Worm (Caenorhabditis elegans): Measurements from ENCODE around the gene str-163.

Gene str-163

DNA sequence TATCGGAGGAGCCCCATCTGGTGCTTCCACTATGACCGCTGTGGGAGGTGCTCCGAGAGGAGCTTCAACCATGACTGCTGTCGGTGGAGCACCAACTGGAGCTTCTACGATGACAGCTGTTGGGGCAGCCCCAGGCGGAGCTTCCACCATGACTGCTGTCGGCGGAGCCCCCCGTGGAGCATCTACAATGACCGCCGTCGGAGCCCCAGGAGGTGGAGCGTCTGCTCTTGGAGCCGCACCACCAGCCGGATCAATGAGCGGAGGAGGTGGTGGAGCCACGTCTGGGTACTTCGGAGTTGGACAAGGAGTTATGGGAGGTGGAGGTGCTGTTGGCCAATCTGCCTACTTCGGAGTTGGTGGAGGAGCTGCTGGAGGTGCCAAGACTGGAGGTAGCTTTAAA lies 43.0 kb downstream of the str-163 start:
- TF ChIP-seq alr-1 (tag; optimal IDR thresholded peaks at IDR 0.05) (no peak), nhr-237 (tag; optimal IDR thresholded peaks at IDR 0.05) (no peak), ztf-4 (tag; optimal IDR thresholded peaks at IDR 0.05) (no peak), snpc-4 (tag; optimal IDR thresholded peaks at IDR 0.05) (no peak), nhr-23 (tag; optimal IDR thresholded peaks at IDR 0.05) (no peak), elt-1 (tag; optimal IDR thresholded peaks at IDR 0.05) (no peak), sem-4 (tag; optimal IDR thresholded peaks at IDR 0.05) (no peak), unc-39 (tag; optimal IDR thresholded peaks at IDR 0.05) (no peak), nhr-11 (tag; optimal IDR thresholded peaks at IDR 0.05) (no peak), mdl-1 (tag; optimal IDR thresholded peaks at IDR 0.05) (no peak), unc-55 (GFP tag; optimal IDR thresholded peaks at IDR 0.05) (no peak), nhr-25 (tag; optimal IDR thresholded peaks at IDR 0.05) (no peak)

DNA sequence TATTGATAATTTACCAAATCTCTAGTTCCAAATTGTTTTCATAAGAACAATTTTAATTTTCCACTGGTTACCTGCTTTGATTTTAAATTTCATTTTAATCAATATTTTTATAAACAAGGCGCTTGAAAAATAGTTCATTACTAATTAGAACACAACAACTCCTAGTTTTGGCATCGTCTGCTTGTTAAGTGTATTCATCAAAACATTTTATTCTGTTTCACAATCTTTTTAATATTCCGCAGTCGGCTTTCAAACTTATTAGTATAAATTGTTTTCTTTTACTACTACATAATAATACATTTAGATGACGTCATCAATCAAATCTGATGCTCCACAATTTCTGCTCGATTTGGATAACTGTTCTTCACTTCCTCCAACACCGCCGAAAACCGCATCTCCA lies 48.5 kb downstream of the str-163 start, which contains the start of gene pes-1:
Gene pes-1, plus strand, starts transcription at position 301 of the 400 bp plus-strand sequence.
- TF ChIP-seq unc-55 (GFP tag; optimal IDR thresholded peaks at IDR 0.05) = no peak
- TF ChIP-seq lin-11 (tag; optimal IDR thresholded peaks at IDR 0.05) = no peak
- no peak for TF ChIP-seq C34F6.9 (tag; optimal IDR thresholded peaks at IDR 0.05)
- TF ChIP-seq mab-5 (tag; optimal IDR thresholded peaks at IDR 0.05) = no peak
- no peak for TF ChIP-seq lin-39 (tag; optimal IDR thresholded peaks at IDR 0.05)
- no peak for TF ChIP-seq peb-1 (tag; optimal IDR thresholded peaks at IDR 0.05)
- TF ChIP-seq nhr-12 (tag; optimal IDR thresholded peaks at IDR 0.05) = no peak
- TF ChIP-seq crh-2 (tag; optimal IDR thresholded peaks at IDR 0.05) = no peak
- TF ChIP-seq F13H6.1 (tag; optimal IDR thresholded peaks at IDR 0.05) = no peak
- TF ChIP-seq ztf-1 (GFP tag; conservative IDR thresholded peaks at IDR 0.05) = no peak
- TF ChIP-seq nhr-11 (tag; optimal IDR thresholded peaks at IDR 0.05) = no peak
- TF ChIP-seq snpc-4 (tag; optimal IDR thresholded peaks at IDR 0.05) = no peak
- no peak for TF ChIP-seq dmd-4 (tag; optimal IDR thresholded peaks at IDR 0.05)

ce11 chrIV:5005154-5005553 lies 51.2 kb downstream of the str-163 start:
- TF ChIP-seq aly-2 (tag; optimal IDR thresholded peaks at IDR 0.05) (no peak), nhr-237 (tag; optimal IDR thresholded peaks at IDR 0.05) (no peak), sma-3 (GFP tag; optimal IDR thresholded peaks at IDR 0.05) (no peak), unc-39 (tag; optimal IDR thresholded peaks at IDR 0.05) (no peak), ceh-16 (tag; optimal IDR thresholded peaks at IDR 0.05) (no peak), elt-3 (tag; optimal IDR thresholded peaks at IDR 0.05) (no peak), sma-9 (GFP tag; optimal IDR thresholded peaks at IDR 0.05) (no peak), sma-9 (tag; optimal IDR thresholded peaks at IDR 0.05) (no peak), sem-4 (tag; optimal IDR thresholded peaks at IDR 0.05) (no peak), lsy-2 (tag; optimal IDR thresholded peaks at IDR 0.05) (no peak), alr-1 (tag; optimal IDR thresholded peaks at IDR 0.05) (no peak), Y55F3AM.14 (GFP tag; optimal IDR thresholded peaks at IDR 0.05) (no peak), zag-1 (tag; optimal IDR thresholded peaks at IDR 0.05) (no peak), ztf-11 (tag; optimal IDR thresholded peaks at IDR 0.05) (no peak), ztf-1 (GFP tag; conservative IDR thresholded peaks at IDR 0.05) (no peak), mab-5 (tag; optimal IDR thresholded peaks at IDR 0.05) (no peak), C34F6.9 (tag; optimal IDR thresholded peaks at IDR 0.05) (no peak), nhr-12 (tag; optimal IDR thresholded peaks at IDR 0.05) (no peak), dmd-4 (tag; optimal IDR thresholded peaks at IDR 0.05) (no peak), peb-1 (tag; optimal IDR thresholded peaks at IDR 0.05) (no peak)

Measured in whole organism, L2 larva.